Fruit fly (Drosophila melanogaster) Kc167 (cell line): ENCODE measurements around the gene CG42335.
"Not testable (repeated sequence)": the region's sequence is repeated elsewhere in the genome, so short reads cannot be mapped to it uniquely, and the experiment has no call there.

Source experiments
- Myc ChIP-seq: fragments of >200 bp; optimal IDR thresholded peaks from 2 replicates; lab custom pipeline; 2017; ENCODE audit warnings: missing external identifiers
- Sin3A ChIP-seq: fragments of >200 bp; optimal IDR thresholded peaks from 2 replicates; lab custom pipeline; 2018; ENCODE audit warnings: missing external identifiers
- h ChIP-seq: fragments of >200 bp; optimal IDR thresholded peaks from 3 replicates; lab custom pipeline; 2018; ENCODE audit warnings: missing external identifiers
- insv ChIP-seq: fragments of >200 bp; optimal IDR thresholded peaks from 3 replicates; lab custom pipeline; 2018; ENCODE audit warnings: missing external identifiers
- psq ChIP-seq: fragments of >200 bp; optimal IDR thresholded peaks from 2 replicates; lab custom pipeline; 2017; ENCODE audit warnings: missing external identifiers
- ttk ChIP-seq: sonication (Bioruptor generic); optimal IDR thresholded peaks from 2 replicates; lab custom pipeline; 2017; ENCODE audit warnings: missing external identifiers

Gene CG42335

DNA sequence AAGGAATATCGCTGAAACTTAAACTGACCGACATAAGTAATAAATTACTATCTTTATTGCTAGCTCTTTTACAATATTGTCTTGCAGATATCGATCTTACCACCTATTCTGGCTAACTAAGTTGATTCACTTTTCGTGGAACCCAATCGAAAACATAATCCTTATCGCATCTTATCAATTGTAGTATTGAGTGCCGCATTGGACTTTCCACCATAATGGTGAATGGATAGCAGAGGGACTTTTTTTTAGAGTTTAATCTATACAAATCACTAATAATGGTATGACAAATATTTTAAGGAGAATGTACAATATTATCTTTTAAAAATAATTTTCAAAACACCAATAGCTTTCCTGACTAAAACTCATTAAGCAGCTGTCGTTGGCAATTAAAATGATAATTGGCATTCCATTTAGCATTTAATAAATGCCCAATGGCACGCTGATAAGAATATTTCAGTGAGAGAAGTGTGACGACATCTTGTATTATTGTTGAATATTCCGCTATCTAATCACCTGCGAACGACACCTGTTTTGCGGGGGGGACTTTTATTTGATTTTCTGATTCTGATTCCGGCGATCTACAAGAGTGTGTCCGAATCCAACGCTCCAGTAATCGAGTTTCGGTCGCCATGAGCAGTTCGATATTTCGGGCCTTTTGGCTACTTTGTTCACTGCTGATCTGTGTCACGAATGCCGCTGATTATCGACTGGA, at the start of gene CG42335:
TSS of gene CG42335 (plus strand) at position 620 of the 712 bp plus-strand sequence.
- no peak for TF ChIP-seq h (lab: Kevin White, UChicago)
- no peak for TF ChIP-seq ttk (lab: Kevin White, UChicago)
- no peak for TF ChIP-seq Myc (lab: Kevin White, UChicago)
- TF ChIP-seq psq (lab: Kevin White, UChicago): no peak
- TF ChIP-seq insv (lab: Kevin White, UChicago): no peak
- no peak for TF ChIP-seq Sin3A (lab: Kevin White, UChicago)

dm6 chr3R:21719420-21719933, 39.1 kb upstream of the CG42335 start, which contains the start of gene CG31176:
Gene CG31176, minus strand, starts transcription at chr3R:21719660.
- TF ChIP-seq Sin3A (lab: Kevin White, UChicago) (no peak), h (lab: Kevin White, UChicago) (no peak), Myc (lab: Kevin White, UChicago) (no peak), psq (lab: Kevin White, UChicago) (no peak), insv (lab: Kevin White, UChicago) (no peak), ttk (lab: Kevin White, UChicago) (no peak)

- TF ChIP-seq insv (lab: Kevin White, UChicago) (no peak), Sin3A (lab: Kevin White, UChicago) (no peak), Myc (lab: Kevin White, UChicago) (no peak)
These were observed 38.6 kb upstream of the CG42335 start for dm6 chr3R:21719934-21720431.

DNA sequence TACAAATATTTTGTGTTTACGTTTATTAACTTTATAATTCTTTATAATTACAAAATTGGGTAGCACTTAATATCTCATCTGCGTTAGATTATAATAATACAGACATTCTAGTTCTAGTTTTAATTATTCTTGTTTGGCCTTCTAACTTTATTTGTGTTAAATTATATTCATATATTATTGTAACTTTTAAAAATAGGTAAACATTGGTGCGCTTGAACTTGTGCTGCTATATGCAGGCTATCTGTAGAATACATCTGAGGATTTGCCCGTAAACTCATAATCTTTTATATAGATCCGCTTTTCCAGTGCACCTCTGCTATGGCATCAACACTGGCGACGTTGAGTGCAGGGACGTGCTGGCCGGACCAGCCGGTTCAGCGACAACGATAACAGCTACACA, 36.1 kb upstream of the CG42335 start:
- TF ChIP-seq psq (lab: Kevin White, UChicago) (no peak), Sin3A (lab: Kevin White, UChicago) (no peak), h (lab: Kevin White, UChicago) (no peak), insv (lab: Kevin White, UChicago) (no peak), Myc (lab: Kevin White, UChicago) (no peak), ttk (lab: Kevin White, UChicago) (no peak)

DNA sequence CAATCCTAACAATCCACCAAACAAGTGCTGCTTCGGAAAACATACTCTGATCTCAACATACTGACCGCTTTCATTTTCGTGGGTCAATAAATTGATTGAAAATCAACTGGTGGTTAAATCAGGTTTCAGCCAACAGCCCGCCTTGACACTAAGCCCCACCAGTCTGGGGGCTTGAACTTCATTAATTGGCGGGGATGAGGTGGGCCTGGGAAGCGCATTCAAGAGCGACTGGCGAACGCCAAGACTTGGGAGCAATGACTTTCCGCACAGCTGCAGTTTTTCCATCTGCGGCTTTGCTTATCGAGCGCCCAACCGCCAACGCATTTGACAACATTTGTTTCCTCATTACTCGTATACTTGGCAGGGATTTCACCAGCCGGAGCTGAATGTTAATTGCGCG, 32.0 kb upstream of the CG42335 start:
- no peak for TF ChIP-seq ttk (lab: Kevin White, UChicago)
- TF ChIP-seq psq (lab: Kevin White, UChicago): no peak
- TF ChIP-seq Myc (lab: Kevin White, UChicago): no peak
- no peak for TF ChIP-seq h (lab: Kevin White, UChicago)
- TF ChIP-seq Sin3A (lab: Kevin White, UChicago): no peak
- TF ChIP-seq insv (lab: Kevin White, UChicago): no peak

dm6 chr3R:21730955-21731354, 27.6 kb upstream of the CG42335 start:
- TF ChIP-seq psq (lab: Kevin White, UChicago) (no peak), ttk (lab: Kevin White, UChicago) (no peak), insv (lab: Kevin White, UChicago) (no peak), Sin3A (lab: Kevin White, UChicago) (no peak), Myc (lab: Kevin White, UChicago) (no peak), h (lab: Kevin White, UChicago) (no peak)

DNA sequence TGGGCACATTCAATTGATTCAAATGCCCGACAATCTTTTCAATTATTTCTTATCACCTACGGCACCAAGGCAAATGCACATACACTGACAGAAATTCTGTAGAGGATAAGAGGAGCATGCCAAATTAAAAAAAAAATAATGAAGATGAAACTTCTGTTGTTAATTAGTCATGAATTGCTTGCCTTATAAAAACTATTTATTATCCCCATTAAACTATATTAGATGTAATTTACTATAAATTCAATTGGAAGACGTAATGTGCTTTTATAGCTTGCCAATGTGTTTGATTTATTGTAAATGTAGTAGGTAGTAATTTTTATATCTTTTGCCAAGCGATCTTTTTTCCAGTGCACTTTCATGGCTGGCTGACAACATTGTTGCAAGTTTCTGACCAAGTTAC, 26.9 kb upstream of the CG42335 start:
- TF ChIP-seq insv (lab: Kevin White, UChicago) (no peak), h (lab: Kevin White, UChicago) (no peak), Sin3A (lab: Kevin White, UChicago) (no peak), ttk (lab: Kevin White, UChicago) (no peak), Myc (lab: Kevin White, UChicago) (no peak), psq (lab: Kevin White, UChicago) (no peak)

DNA sequence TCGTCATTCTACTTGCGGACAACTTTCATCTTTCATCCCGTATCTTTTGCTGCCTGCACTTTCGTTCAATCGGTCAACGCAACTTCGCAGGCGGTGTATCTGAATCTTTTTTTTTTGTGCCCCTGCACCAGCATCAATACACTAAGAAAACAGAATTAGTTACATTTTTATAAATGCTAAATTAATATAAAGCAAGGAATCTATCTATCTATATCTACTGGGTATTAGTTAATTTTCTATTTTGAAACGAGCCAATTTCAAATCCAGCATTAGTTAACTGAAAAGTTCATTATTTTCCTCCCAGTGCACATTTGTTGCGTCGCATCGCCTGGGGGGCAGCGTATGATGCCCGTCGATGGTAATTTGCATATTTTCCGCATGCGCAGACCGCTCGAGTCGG, 25.7 kb upstream of the CG42335 start:
- TF ChIP-seq h (lab: Kevin White, UChicago) (no peak), Myc (lab: Kevin White, UChicago) (no peak), psq (lab: Kevin White, UChicago) (no peak), ttk (lab: Kevin White, UChicago) (no peak), insv (lab: Kevin White, UChicago) (no peak), Sin3A (lab: Kevin White, UChicago) (no peak)

- not testable (repeated sequence) for TF ChIP-seq psq, Sin3A, h (lab: Kevin White, UChicago)
These were observed 22.4 kb upstream of the CG42335 start, which contains the start of gene Sfp93F for dm6 chr3R:21736196-21736595. Gene Sfp93F, minus strand, starts transcription at chr3R:21736296.

- TF ChIP-seq insv (lab: Kevin White, UChicago) (no peak), Sin3A (lab: Kevin White, UChicago) (no peak), psq (lab: Kevin White, UChicago) (no peak), h (lab: Kevin White, UChicago) (no peak), ttk (lab: Kevin White, UChicago) (no peak), Myc (lab: Kevin White, UChicago) (no peak)
These were observed 21.8 kb upstream of the CG42335 start, which contains the start of gene CG42869 for dm6 chr3R:21736749-21737148. Gene CG42869, minus strand, starts transcription at chr3R:21736849.

DNA sequence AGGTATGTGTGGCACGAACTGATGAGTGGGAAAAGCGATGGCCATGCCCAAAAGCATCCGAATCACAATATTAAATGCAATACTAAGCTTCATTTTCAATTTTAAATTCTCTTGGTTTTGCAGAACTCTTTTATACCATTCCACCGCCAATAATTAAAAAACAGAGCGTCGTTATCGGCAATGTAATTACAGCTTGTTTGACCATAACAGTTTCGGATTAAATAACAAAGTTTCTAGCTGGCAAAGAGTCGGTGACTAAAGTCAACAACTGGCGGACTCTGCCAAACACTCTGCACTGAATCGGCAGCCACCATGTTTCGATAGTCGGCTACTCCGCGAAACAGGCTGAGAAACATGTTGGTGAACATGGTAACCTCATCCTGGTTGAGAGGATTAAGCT, 21.3 kb upstream of the CG42335 start, which contains the start of gene CG42870:
TSS of gene CG42870 (minus strand) at position 101 of the 400 bp plus-strand sequence.
- TF ChIP-seq Myc (lab: Kevin White, UChicago) (no peak), h (lab: Kevin White, UChicago) (no peak), insv (lab: Kevin White, UChicago) (no peak), psq (lab: Kevin White, UChicago) (no peak), ttk (lab: Kevin White, UChicago) (no peak), Sin3A (lab: Kevin White, UChicago) (no peak)
